Fruit fly (Drosophila melanogaster): Measurements from ENCODE around the gene CG33267.
A peak's percentile ranks its signal among the peaks of the same experiment; 100 is the strongest.

CG33267 gene

dm6 chr3L:11528397-11528923 lies 35.8 kb upstream of the CG33267 start:
- TF ChIP-seq ovo (GFP tag; optimal IDR thresholded peaks at IDR 0.05) (peak; percentile 38), kay (GFP tag; ENCODE audit: borderline replicate concordance) (no peak), CG12768 (GFP tag; optimal IDR thresholded peaks at IDR 0.05) (peak; percentile 46), CG7045 (GFP tag; optimal IDR thresholded peaks at IDR 0.05) (peak; percentile 53), CG5204 (GFP tag; optimal IDR thresholded peaks at IDR 0.05) (no peak), CG14711 (tag; optimal IDR thresholded peaks at IDR 0.05) (no peak), toe (GFP tag; optimal IDR thresholded peaks at IDR 0.05) (no peak), CG11617 (GFP tag; optimal IDR thresholded peaks at IDR 0.05) (no peak), bab1 (GFP tag; optimal IDR thresholded peaks at IDR 0.05) (no peak), Mnt (GFP tag; optimal IDR thresholded peaks at IDR 0.05) (peak; percentile 33), Hr96 (GFP tag; optimal IDR thresholded peaks at IDR 0.05) (no peak), cic (GFP tag; optimal IDR thresholded peaks at IDR 0.05) (peak; percentile 57), CG33017 (tag; optimal IDR thresholded peaks at IDR 0.05) (peak; percentile 8), tj (GFP tag; optimal IDR thresholded peaks at IDR 0.05) (no peak), Crg-1 (GFP tag; optimal IDR thresholded peaks at IDR 0.05) (peak; percentile 39), CG7101 (tag; optimal IDR thresholded peaks at IDR 0.05) (peak; percentile 37), CG1620 (GFP tag; optimal IDR thresholded peaks at IDR 0.05) (no peak), Clk (GFP tag; optimal IDR thresholded peaks at IDR 0.05) (no peak), pad (GFP tag; optimal IDR thresholded peaks at IDR 0.05) (no peak), cnc (optimal IDR thresholded peaks at IDR 0.05) (no peak)

- TF ChIP-seq CG12768 (GFP tag; optimal IDR thresholded peaks at IDR 0.05) = no peak
- no peak for TF ChIP-seq cnc (optimal IDR thresholded peaks at IDR 0.05)
- peak; percentile 43 for TF ChIP-seq cic (GFP tag; optimal IDR thresholded peaks at IDR 0.05)
- no peak for TF ChIP-seq CG11617 (GFP tag; optimal IDR thresholded peaks at IDR 0.05)
These were observed 34.6 kb upstream of the CG33267 start for dm6 chr3L:11529707-11530106.

- TF ChIP-seq CG33017 (tag; optimal IDR thresholded peaks at IDR 0.05) (no peak), kay (GFP tag; ENCODE audit: borderline replicate concordance) (no peak), CG14711 (tag; optimal IDR thresholded peaks at IDR 0.05) (no peak), Crg-1 (GFP tag; optimal IDR thresholded peaks at IDR 0.05) (no peak), Hr96 (GFP tag; optimal IDR thresholded peaks at IDR 0.05) (no peak), bab1 (GFP tag; optimal IDR thresholded peaks at IDR 0.05) (no peak), tj (GFP tag; optimal IDR thresholded peaks at IDR 0.05) (no peak), CG12768 (GFP tag; optimal IDR thresholded peaks at IDR 0.05) (no peak), pad (GFP tag; optimal IDR thresholded peaks at IDR 0.05) (no peak), CG5204 (GFP tag; optimal IDR thresholded peaks at IDR 0.05) (no peak), CG11617 (GFP tag; optimal IDR thresholded peaks at IDR 0.05) (no peak), Clk (GFP tag; optimal IDR thresholded peaks at IDR 0.05) (no peak), CG7045 (GFP tag; optimal IDR thresholded peaks at IDR 0.05) (no peak), toe (GFP tag; optimal IDR thresholded peaks at IDR 0.05) (no peak), CG1620 (GFP tag; optimal IDR thresholded peaks at IDR 0.05) (no peak)
These were observed 33.9 kb upstream of the CG33267 start for dm6 chr3L:11530370-11530769.

dm6 chr3L:11531300-11531699 lies 33.0 kb upstream of the CG33267 start:
- TF ChIP-seq CG33017 (tag; optimal IDR thresholded peaks at IDR 0.05) (peak; percentile 30), cic (GFP tag; optimal IDR thresholded peaks at IDR 0.05) (peak; percentile 79), tj (GFP tag; optimal IDR thresholded peaks at IDR 0.05) (no peak), kay (GFP tag; ENCODE audit: borderline replicate concordance) (peak; percentile 23), CG7101 (tag; optimal IDR thresholded peaks at IDR 0.05) (no peak), Clk (GFP tag; optimal IDR thresholded peaks at IDR 0.05) (peak; percentile 4), Mnt (GFP tag; optimal IDR thresholded peaks at IDR 0.05) (peak; percentile 22), ovo (GFP tag; optimal IDR thresholded peaks at IDR 0.05) (no peak), CG12768 (GFP tag; optimal IDR thresholded peaks at IDR 0.05) (peak; percentile 69), CG5204 (GFP tag; optimal IDR thresholded peaks at IDR 0.05) (no peak)

- TF ChIP-seq tj (GFP tag; optimal IDR thresholded peaks at IDR 0.05) (peak; percentile 47), cic (GFP tag; optimal IDR thresholded peaks at IDR 0.05) (no peak), bab1 (GFP tag; optimal IDR thresholded peaks at IDR 0.05) (no peak), cnc (optimal IDR thresholded peaks at IDR 0.05) (no peak), pad (GFP tag; optimal IDR thresholded peaks at IDR 0.05) (no peak), CG14711 (tag; optimal IDR thresholded peaks at IDR 0.05) (no peak), Clk (GFP tag; optimal IDR thresholded peaks at IDR 0.05) (no peak), CG33017 (tag; optimal IDR thresholded peaks at IDR 0.05) (no peak)
These were observed 32.1 kb upstream of the CG33267 start for dm6 chr3L:11531994-11532732.

- TF ChIP-seq CG5204 (GFP tag; optimal IDR thresholded peaks at IDR 0.05) (no peak), toe (GFP tag; optimal IDR thresholded peaks at IDR 0.05) (no peak), tj (GFP tag; optimal IDR thresholded peaks at IDR 0.05) (no peak), CG7045 (GFP tag; optimal IDR thresholded peaks at IDR 0.05) (no peak), ovo (GFP tag; optimal IDR thresholded peaks at IDR 0.05) (no peak), cic (GFP tag; optimal IDR thresholded peaks at IDR 0.05) (no peak), Crg-1 (GFP tag; optimal IDR thresholded peaks at IDR 0.05) (no peak), pad (GFP tag; optimal IDR thresholded peaks at IDR 0.05) (no peak), CG33017 (tag; optimal IDR thresholded peaks at IDR 0.05) (no peak), CG14711 (tag; optimal IDR thresholded peaks at IDR 0.05) (no peak), CG7101 (tag; optimal IDR thresholded peaks at IDR 0.05) (no peak), CG11617 (GFP tag; optimal IDR thresholded peaks at IDR 0.05) (no peak)
These were observed 30.5 kb upstream of the CG33267 start for dm6 chr3L:11533704-11534319.
